Worm (Caenorhabditis elegans) whole organism, L4 larva: Measurements from ENCODE around the gene F47B8.1.
A peak's percentile ranks its signal among the peaks of the same experiment; 100 is the strongest.

Experiments
- F10B5.3 ChIP-seq: sonication (generic microtip); optimal IDR thresholded peaks from 2 replicates; lab custom pipeline; 2016; ENCODE audit warnings: mild to moderate bottlenecking, missing genetic modification characterization, missing compliant biosample characterization
- F26F4.8 ChIP-seq: fragments of 200-800 bp; sonication (Bioruptor generic); conservative IDR thresholded peaks from 2 replicates; pipeline ENCODE4 v1.3.6; 2022; ENCODE audit warnings: missing genetic modification characterization, missing compliant biosample characterization
- R02D3.7 ChIP-seq: fragments of 150-350 bp; sonication (generic microtip); optimal IDR thresholded peaks from 3 replicates; lab custom pipeline; 2014; ENCODE audit warnings: missing biosample characterization, missing genetic modification characterization
- T26A8.4 ChIP-seq: fragments of 200-800 bp; sonication (Bioruptor generic); IDR thresholded peaks from 2 replicates; pipeline ENCODE4 v1.3.6; 2022; ENCODE audit warnings: missing genetic modification characterization, missing compliant biosample characterization
- ZK546.5 ChIP-seq, 2 experiments: sonication (generic microtip); optimal IDR thresholded peaks; 2 replicates each; lab custom pipeline; 2017; ENCODE audit warnings: missing biosample characterization in 2 of 2, missing genetic modification characterization in 2 of 2
- aha-1 ChIP-seq: fragments of 150-350 bp; peaks from one replicate; lab custom pipeline; 2014; ENCODE audit warnings: missing biosample characterization, missing genetic modification characterization
- ceh-20 ChIP-seq: fragments of 200-800 bp; sonication (Bioruptor generic); IDR thresholded peaks from 2 replicates; pipeline ENCODE4 v1.3.6; 2022; ENCODE audit warnings: missing genetic modification reagents, missing genetic modification characterization, missing compliant biosample characterization
- ceh-28 ChIP-seq: fragments of 150-350 bp; optimal IDR thresholded peaks from 2 replicates; lab custom pipeline; 2014; ENCODE audit warnings: missing biosample characterization, missing genetic modification reagents, missing genetic modification characterization
- ceh-32 ChIP-seq: sonication (generic microtip); optimal IDR thresholded peaks from 2 replicates; lab custom pipeline; 2016; ENCODE audit warnings: mild to moderate bottlenecking, missing genetic modification characterization, missing compliant biosample characterization; ENCODE audit not compliant: poor library complexity
- ceh-44 ChIP-seq: fragments of 200-800 bp; sonication (Bioruptor generic); IDR thresholded peaks from 2 replicates; pipeline ENCODE4 v1.3.6; 2022; ENCODE audit warnings: missing genetic modification reagents, missing genetic modification characterization, missing compliant biosample characterization
- ceh-82 ChIP-seq: sonication (generic microtip); optimal IDR thresholded peaks from 2 replicates; lab custom pipeline; 2017; ENCODE audit warnings: missing biosample characterization, missing genetic modification characterization
- ces-1 ChIP-seq: fragments of 150-350 bp; sonication (generic microtip); optimal IDR thresholded peaks from 4 replicates; lab custom pipeline; 2014; ENCODE audit warnings: missing biosample characterization, missing genetic modification reagents, missing genetic modification characterization
- cey-2 ChIP-seq: sonication (generic microtip); optimal IDR thresholded peaks from 3 replicates; lab custom pipeline; 2017; ENCODE audit warnings: missing genetic modification characterization, mild to moderate bottlenecking, missing compliant biosample characterization, antibody characterized with exemption, borderline replicate concordance; ENCODE audit not compliant: insufficient read depth
- daf-12 ChIP-seq: fragments of 150-350 bp; optimal IDR thresholded peaks from 2 replicates; lab custom pipeline; 2014; ENCODE audit warnings: missing biosample characterization, missing genetic modification reagents, missing genetic modification characterization
- daf-8 ChIP-seq: fragments of 200-800 bp; sonication (Bioruptor generic); IDR thresholded peaks from 2 replicates; pipeline ENCODE4 v1.3.6; 2022; ENCODE audit warnings: missing genetic modification characterization, missing compliant biosample characterization
- dmd-6 ChIP-seq: fragments of 200-800 bp; sonication (Bioruptor generic); IDR thresholded peaks from 2 replicates; pipeline ENCODE4 v1.3.6; 2022; ENCODE audit warnings: missing genetic modification reagents, missing genetic modification characterization, missing compliant biosample characterization
- dve-1 ChIP-seq: sonication (generic microtip); optimal IDR thresholded peaks from 2 replicates; lab custom pipeline; 2017; ENCODE audit warnings: antibody characterized with exemption, mild to moderate bottlenecking, missing genetic modification characterization, missing compliant biosample characterization; ENCODE audit not compliant: insufficient read depth
- egl-43 ChIP-seq: fragments of 200-800 bp; sonication (Bioruptor generic); IDR thresholded peaks from 2 replicates; pipeline ENCODE4 v1.3.6; 2022; ENCODE audit warnings: missing genetic modification reagents, missing genetic modification characterization, missing compliant biosample characterization
- fkh-10 ChIP-seq: fragments of 150-350 bp; optimal IDR thresholded peaks from 2 replicates; lab custom pipeline; 2014; ENCODE audit warnings: missing biosample characterization, missing genetic modification reagents, missing genetic modification characterization
- fos-1 ChIP-seq: fragments of 150-350 bp; optimal IDR thresholded peaks from 2 replicates; lab custom pipeline; 2014; ENCODE audit warnings: missing biosample characterization, missing genetic modification characterization
- gei-8 ChIP-seq: fragments of 200-800 bp; sonication (Bioruptor generic); optimal IDR thresholded peaks from 2 replicates; lab custom pipeline; 2018; ENCODE audit warnings: mild to moderate bottlenecking, missing genetic modification characterization, missing compliant biosample characterization
- hif-1 ChIP-seq, 2 experiments: sonication (generic microtip); optimal IDR thresholded peaks; 2 replicates each; lab custom pipeline; 2016 to 2017; ENCODE audit warnings: missing compliant biosample characterization in 2 of 2, missing genetic modification characterization in 2 of 2, missing genetic modification reagents in 2 of 2, missing genotype in 2 of 2, mild to moderate bottlenecking in 1 of 2
- jun-1 ChIP-seq: fragments of 150-350 bp; optimal IDR thresholded peaks from 2 replicates; lab custom pipeline; 2014; ENCODE audit warnings: missing biosample characterization, missing genetic modification reagents, missing genetic modification characterization
- lin-1 ChIP-seq: fragments of 200-800 bp; sonication (Bioruptor generic); IDR thresholded peaks from 2 replicates; pipeline ENCODE4 v1.3.6; 2022; ENCODE audit warnings: missing genetic modification reagents, missing genetic modification characterization, missing compliant biosample characterization
- lin-13 ChIP-seq: fragments of 150-350 bp; optimal IDR thresholded peaks from 2 replicates; lab custom pipeline; 2014; ENCODE audit warnings: missing biosample characterization, missing genetic modification reagents, missing genetic modification characterization
- lin-15B ChIP-seq: fragments of 150-350 bp; sonication (generic microtip); optimal IDR thresholded peaks from 3 replicates; lab custom pipeline; 2014; ENCODE audit warnings: missing biosample characterization, missing genetic modification characterization
- lin-29 ChIP-seq: fragments of 200-800 bp; sonication (Bioruptor generic); IDR thresholded peaks from 2 replicates; pipeline ENCODE4 v1.3.6; 2022; ENCODE audit warnings: missing genetic modification reagents, missing genetic modification characterization, missing compliant biosample characterization
- lin-39 ChIP-seq: fragments of 150-350 bp; optimal IDR thresholded peaks from 2 replicates; lab custom pipeline; 2014; ENCODE audit warnings: missing biosample characterization, missing genetic modification reagents, missing genetic modification characterization
- lir-3 ChIP-seq: sonication (generic microtip); optimal IDR thresholded peaks from 2 replicates; lab custom pipeline; 2016; ENCODE audit warnings: mild to moderate bottlenecking, missing genetic modification characterization, missing compliant biosample characterization
- madf-9 ChIP-seq: fragments of 200-800 bp; sonication (Bioruptor generic); conservative IDR thresholded peaks from 2 replicates; pipeline ENCODE4 v1.3.6; 2022; ENCODE audit warnings: missing genetic modification reagents, missing genetic modification characterization, missing compliant biosample characterization
- mdt-29 ChIP-seq: fragments of 200-800 bp; sonication (Bioruptor generic); IDR thresholded peaks from 2 replicates; pipeline ENCODE4 v1.3.6; 2022; ENCODE audit warnings: missing genetic modification reagents, missing genetic modification characterization, missing compliant biosample characterization
- mep-1 ChIP-seq: fragments of 150-350 bp; sonication (generic microtip); optimal IDR thresholded peaks from 3 replicates; lab custom pipeline; 2014; ENCODE audit warnings: missing biosample characterization, missing genetic modification characterization
- nhr-10 ChIP-seq: fragments of 150-350 bp; optimal IDR thresholded peaks from 2 replicates; lab custom pipeline; 2014; ENCODE audit warnings: missing biosample characterization, missing genetic modification characterization
- nhr-102 ChIP-seq: sonication (generic microtip); optimal IDR thresholded peaks from 2 replicates; lab custom pipeline; 2016; ENCODE audit warnings: mild to moderate bottlenecking, missing genetic modification characterization, moderate library complexity, missing compliant biosample characterization
- nhr-11 ChIP-seq: fragments of 150-350 bp; optimal IDR thresholded peaks from 2 replicates; lab custom pipeline; 2014; ENCODE audit warnings: missing biosample characterization, missing genetic modification characterization
- nhr-48 ChIP-seq: sonication (generic microtip); optimal IDR thresholded peaks from 2 replicates; lab custom pipeline; 2016; ENCODE audit warnings: mild to moderate bottlenecking, missing genetic modification characterization, missing compliant biosample characterization
- nhr-77 ChIP-seq: fragments of 150-350 bp; optimal IDR thresholded peaks from 2 replicates; lab custom pipeline; 2014; ENCODE audit warnings: missing biosample characterization, missing genetic modification characterization
- pha-4 ChIP-seq, 2 experiments: fragments of 150-350 bp in 1 of 2; fragments of 200-800 bp in 1 of 2; sonication (Bioruptor generic) in 1 of 2; IDR thresholded peaks in 1 of 2; optimal IDR thresholded peaks in 1 of 2; 2 replicates each; pipeline versions ENCODE4 v1.3.6 to Lab custom; 2014 to 2022; ENCODE audit warnings: missing genetic modification characterization in 2 of 2, missing genetic modification reagents in 2 of 2, missing biosample characterization in 1 of 2, missing compliant biosample characterization in 1 of 2
- rbr-2 ChIP-seq: sonication (generic microtip); optimal IDR thresholded peaks from 2 replicates; lab custom pipeline; 2016; ENCODE audit warnings: missing genotype, missing genetic modification characterization, missing compliant biosample characterization
- set-16 ChIP-seq: fragments of 200-800 bp; sonication (Bioruptor generic); IDR thresholded peaks from 2 replicates; pipeline ENCODE4 v1.3.6; 2022; ENCODE audit warnings: missing genetic modification reagents, missing genetic modification characterization, missing compliant biosample characterization
- skn-1 ChIP-seq: fragments of 150-350 bp; optimal IDR thresholded peaks from 2 replicates; lab custom pipeline; 2014; ENCODE audit warnings: missing biosample characterization, missing genetic modification characterization
- snpc-1.2 ChIP-seq: fragments of 200-800 bp; sonication (Bioruptor generic); IDR thresholded peaks from 2 replicates; pipeline ENCODE4 v1.3.6; 2022; ENCODE audit warnings: missing genetic modification reagents, missing genetic modification characterization, missing compliant biosample characterization
- spr-1 ChIP-seq: sonication (generic microtip); optimal IDR thresholded peaks from 2 replicates; lab custom pipeline; 2016; ENCODE audit warnings: mild to moderate bottlenecking, missing genetic modification characterization, missing compliant biosample characterization
- unc-62 ChIP-seq, 3 experiments: fragments of 150-350 bp in 1 of 3; sonication (generic microtip); optimal IDR thresholded peaks in 2 of 3; peaks in 1 of 3; 1 replicate in 1 of 3; 2 replicates in 2 of 3; lab custom pipeline; 2014 to 2017; ENCODE audit warnings: missing biosample characterization in 3 of 3, missing genetic modification characterization in 3 of 3, missing genetic modification reagents in 3 of 3, missing genotype in 1 of 3
- vab-7 ChIP-seq: fragments of 200-800 bp; sonication (Bioruptor generic); IDR thresholded peaks from 2 replicates; pipeline ENCODE4 v1.3.6; 2022; ENCODE audit warnings: missing genetic modification reagents, missing genetic modification characterization, missing compliant biosample characterization
- ztf-11 ChIP-seq: fragments of 150-350 bp; optimal IDR thresholded peaks from 2 replicates; lab custom pipeline; 2014; ENCODE audit warnings: missing biosample characterization, missing genetic modification characterization
- ztf-7 ChIP-seq: fragments of 150-350 bp; optimal IDR thresholded peaks from 2 replicates; lab custom pipeline; 2014; ENCODE audit warnings: missing biosample characterization, missing genetic modification characterization

F47B8.1 gene

DNA sequence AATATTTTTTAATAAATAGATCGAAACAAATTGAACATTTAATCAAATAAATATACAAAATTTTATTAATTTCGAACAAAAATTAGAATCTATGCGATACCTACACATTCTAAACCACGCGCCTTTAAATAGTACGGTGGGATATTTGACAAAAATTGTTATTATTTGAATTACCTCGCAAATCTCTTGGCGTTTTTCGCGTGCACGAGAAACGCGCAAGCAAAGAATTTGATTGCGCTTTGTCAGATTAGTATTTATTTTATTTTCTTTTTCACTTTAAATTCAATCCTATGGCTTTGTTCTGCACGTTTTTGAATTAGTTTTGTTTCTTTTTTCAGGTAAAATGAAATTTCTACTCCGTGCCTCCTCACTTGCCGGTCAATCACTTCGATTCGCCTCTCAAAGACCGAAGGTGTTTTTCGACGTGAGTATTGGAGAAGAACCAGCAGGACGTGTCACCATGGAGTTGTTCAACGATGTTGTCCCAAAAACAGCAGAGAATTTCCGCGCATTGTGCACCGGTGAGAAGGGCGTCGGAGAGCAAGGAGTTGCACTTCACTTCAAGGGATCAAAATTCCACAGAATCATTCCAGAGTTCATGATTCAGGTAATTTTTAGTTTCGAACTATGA is 41.7 kb upstream of the F47B8.1 start, which contains the start of gene cyn-1 (continued):
- TF ChIP-seq nhr-10 (tag; lab: Kevin White, UChicago): no peak
- no peak for TF ChIP-seq lin-1 (GFP tag; lab: Robert Waterston, UW)
- no peak for TF ChIP-seq lir-3 (tag; lab: Kevin White, UChicago)
- TF ChIP-seq T26A8.4 (GFP tag; lab: Robert Waterston, UW): peak; percentile 70
- TF ChIP-seq ces-1 (GFP tag; lab: Kevin White, UChicago): no peak
- peak; percentile 86 for TF ChIP-seq mep-1 (tag; lab: Kevin White, UChicago)
- TF ChIP-seq set-16 (GFP tag; lab: Robert Waterston, UW): no peak
- no peak for TF ChIP-seq snpc-1.2 (GFP tag; lab: Robert Waterston, UW)
- TF ChIP-seq ceh-28 (tag; lab: Kevin White, UChicago): no peak
- TF ChIP-seq F10B5.3 (tag; lab: Kevin White, UChicago): peak; percentile 40
- peak; percentile 24 for TF ChIP-seq nhr-48 (tag; lab: Kevin White, UChicago)
- peak; percentile 34 for TF ChIP-seq nhr-11
- TF ChIP-seq ztf-7 (tag; lab: Kevin White, UChicago): peak; percentile 53
- peak; percentile 31 for TF ChIP-seq aha-1 (tag; lab: Kevin White, UChicago)
- peak; percentile 43; the same call in 1 of the 2 replicates for TF ChIP-seq madf-9 (GFP tag; lab: Robert Waterston, UW)
- no peak for TF ChIP-seq lin-15B (tag; lab: Kevin White, UChicago)
- peak; percentile 54 for TF ChIP-seq jun-1 (tag; lab: Kevin White, UChicago)
- TF ChIP-seq fos-1 (tag; lab: Kevin White, UChicago): no peak
- TF ChIP-seq ceh-32 (tag; lab: Kevin White, UChicago): no peak
- no peak for TF ChIP-seq ceh-82
- no peak for TF ChIP-seq daf-8 (GFP tag; lab: Robert Waterston, UW)
- no peak for TF ChIP-seq F26F4.8 (GFP tag; lab: Robert Waterston, UW)
- TF ChIP-seq nhr-77: peak; percentile 54
- no peak for TF ChIP-seq vab-7 (GFP tag; lab: Robert Waterston, UW)
- TF ChIP-seq lin-29: no peak
- TF ChIP-seq gei-8 (GFP tag; lab: Kevin White, UChicago): no peak
- no peak for TF ChIP-seq ztf-11 (tag; lab: Kevin White, UChicago)
- no peak for TF ChIP-seq lin-13 (GFP tag; lab: Kevin White, UChicago)
- no peak for TF ChIP-seq egl-43

ce11 chrV:14354258-14354877 is 40.2 kb upstream of the F47B8.1 start, which contains the start of gene Y49A3A.3:
Gene Y49A3A.3 (plus strand): TSS chrV:14354410.
- TF ChIP-seq skn-1 (tag; lab: Kevin White, UChicago) (no peak), ceh-20 (GFP tag; lab: Robert Waterston, UW) (no peak), cey-2 (no peak), lin-39 (no peak), ceh-44 (no peak), hif-1 (tag; optimal IDR thresholded peaks at IDR 0.05; lab: Kevin White, UChicago) (no peak), unc-62 (GFP tag; optimal IDR thresholded peaks at IDR 0.05 in 1 of 2; lab: Kevin White, UChicago) (peak in 1 of 2 experiments; percentile 94), unc-62 (tag; optimal IDR thresholded peaks at IDR 0.05; lab: Kevin White, UChicago) (no peak), F26F4.8 (GFP tag; lab: Robert Waterston, UW) (peak; percentile 27; the same call in 1 of the 2 replicates), ZK546.5 (tag; optimal IDR thresholded peaks at IDR 0.05; lab: Kevin White, UChicago) (peak in 1 of 2 experiments; percentile 2), spr-1 (tag; lab: Kevin White, UChicago) (peak; percentile 65), dmd-6 (GFP tag; lab: Robert Waterston, UW) (peak; percentile 54), lin-1 (GFP tag; lab: Robert Waterston, UW) (peak; percentile 42; the same call in 1 of the 2 replicates), daf-12 (tag; lab: Kevin White, UChicago) (no peak), set-16 (GFP tag; lab: Robert Waterston, UW) (no peak), dve-1 (tag; lab: Kevin White, UChicago) (peak; percentile 60), rbr-2 (tag; lab: Kevin White, UChicago) (no peak), R02D3.7 (tag; lab: Kevin White, UChicago) (no peak), pha-4 (GFP tag; IDR thresholded peaks at IDR 0.05; lab: Robert Waterston, UW) (peak; percentile 67), pha-4 (tag; optimal IDR thresholded peaks at IDR 0.05; lab: Kevin White, UChicago) (no peak), nhr-102 (tag; lab: Kevin White, UChicago) (peak; percentile 91), madf-9 (GFP tag; lab: Robert Waterston, UW) (peak; percentile 30; the same call in 1 of the 2 replicates), nhr-77 (no peak), fkh-10 (GFP tag; lab: Kevin White, UChicago) (no peak), mdt-29 (GFP tag; lab: Robert Waterston, UW) (no peak; the same call in 1 of the 2 replicates)
